Worm (Caenorhabditis elegans) whole organism, L4 larva: ENCODE results near the gene C18E9.8.

ENCODE experiments used
- F10B5.3 ChIP-seq: sonication (generic microtip); optimal IDR thresholded peaks from 2 replicates; lab custom pipeline; 2016; ENCODE audit warnings: mild to moderate bottlenecking, missing genetic modification characterization, missing compliant biosample characterization
- F26F4.8 ChIP-seq: fragments of 200-800 bp; sonication (Bioruptor generic); conservative IDR thresholded peaks from 2 replicates; pipeline ENCODE4 v1.3.6; 2022; ENCODE audit warnings: missing genetic modification characterization, missing compliant biosample characterization
- F37D6.2 ChIP-seq: sonication (generic microtip); optimal IDR thresholded peaks from 2 replicates; lab custom pipeline; 2016; ENCODE audit warnings: mild to moderate bottlenecking, missing genetic modification characterization, missing compliant biosample characterization
- T20F7.1 ChIP-seq: fragments of 200-800 bp; sonication (Bioruptor generic); optimal IDR thresholded peaks from 2 replicates; lab custom pipeline; 2018; ENCODE audit warnings: mild to moderate bottlenecking, missing genetic modification characterization, missing compliant biosample characterization
- ZK337.2 ChIP-seq: fragments of 200-800 bp; sonication (Bioruptor generic); IDR thresholded peaks from 2 replicates; pipeline ENCODE4 v1.3.6; 2022; ENCODE audit warnings: missing genetic modification reagents, missing genetic modification characterization, missing compliant biosample characterization
- aha-1 ChIP-seq: fragments of 150-350 bp; peaks from one replicate; lab custom pipeline; 2014; ENCODE audit warnings: missing biosample characterization, missing genetic modification characterization
- arid-1 ChIP-seq: fragments of 200-800 bp; sonication (Bioruptor generic); conservative IDR thresholded peaks from 2 replicates; pipeline ENCODE4 v1.3.6; 2022; ENCODE audit warnings: missing genetic modification reagents, missing genetic modification characterization, missing compliant biosample characterization
- attf-4 ChIP-seq: sonication (generic microtip); optimal IDR thresholded peaks from 3 replicates; lab custom pipeline; 2017; ENCODE audit warnings: missing biosample characterization, missing genetic modification characterization
- ceh-20 ChIP-seq: fragments of 200-800 bp; sonication (Bioruptor generic); IDR thresholded peaks from 2 replicates; pipeline ENCODE4 v1.3.6; 2022; ENCODE audit warnings: missing genetic modification reagents, missing genetic modification characterization, missing compliant biosample characterization
- ceh-32 ChIP-seq: sonication (generic microtip); optimal IDR thresholded peaks from 2 replicates; lab custom pipeline; 2016; ENCODE audit warnings: mild to moderate bottlenecking, missing genetic modification characterization, missing compliant biosample characterization; ENCODE audit not compliant: poor library complexity
- ctbp-1 ChIP-seq: fragments of 200-800 bp; sonication (Bioruptor generic); IDR thresholded peaks from 2 replicates; pipeline ENCODE4 v1.3.6; 2022; ENCODE audit warnings: missing genetic modification reagents, missing genetic modification characterization, missing compliant biosample characterization
- daf-12 ChIP-seq: fragments of 150-350 bp; optimal IDR thresholded peaks from 2 replicates; lab custom pipeline; 2014; ENCODE audit warnings: missing biosample characterization, missing genetic modification reagents, missing genetic modification characterization
- daf-8 ChIP-seq: fragments of 200-800 bp; sonication (Bioruptor generic); IDR thresholded peaks from 2 replicates; pipeline ENCODE4 v1.3.6; 2022; ENCODE audit warnings: missing genetic modification characterization, missing compliant biosample characterization
- dmd-6 ChIP-seq: fragments of 200-800 bp; sonication (Bioruptor generic); IDR thresholded peaks from 2 replicates; pipeline ENCODE4 v1.3.6; 2022; ENCODE audit warnings: missing genetic modification reagents, missing genetic modification characterization, missing compliant biosample characterization
- dmd-8 ChIP-seq: fragments of 200-800 bp; sonication (Bioruptor generic); IDR thresholded peaks from 2 replicates; pipeline ENCODE4 v1.3.6; 2022; ENCODE audit warnings: missing genetic modification characterization, missing compliant biosample characterization
- dpl-1 ChIP-seq: fragments of 150-350 bp; optimal IDR thresholded peaks from 2 replicates; lab custom pipeline; 2014; ENCODE audit warnings: missing biosample characterization, missing genetic modification reagents, missing genetic modification characterization
- egl-27 ChIP-seq: sonication (generic microtip); optimal IDR thresholded peaks from 3 replicates; lab custom pipeline; 2017; ENCODE audit warnings: missing biosample characterization, missing genetic modification reagents, missing genetic modification characterization
- lin-1 ChIP-seq: fragments of 200-800 bp; sonication (Bioruptor generic); IDR thresholded peaks from 2 replicates; pipeline ENCODE4 v1.3.6; 2022; ENCODE audit warnings: missing genetic modification reagents, missing genetic modification characterization, missing compliant biosample characterization
- lin-15B ChIP-seq: fragments of 150-350 bp; sonication (generic microtip); optimal IDR thresholded peaks from 3 replicates; lab custom pipeline; 2014; ENCODE audit warnings: missing biosample characterization, missing genetic modification characterization
- lin-38 ChIP-seq: fragments of 200-800 bp; sonication (Bioruptor generic); IDR thresholded peaks from 2 replicates; pipeline ENCODE4 v1.3.6; 2022; ENCODE audit warnings: missing genetic modification reagents, missing genetic modification characterization, missing compliant biosample characterization
- lsy-2 ChIP-seq, 2 experiments: fragments of 150-350 bp in 1 of 2; sonication (generic microtip) in 1 of 2; optimal IDR thresholded peaks; 2 replicates each; lab custom pipeline; 2014 to 2017; ENCODE audit warnings: missing biosample characterization in 2 of 2, missing genetic modification characterization in 2 of 2
- madf-9 ChIP-seq: fragments of 200-800 bp; sonication (Bioruptor generic); conservative IDR thresholded peaks from 2 replicates; pipeline ENCODE4 v1.3.6; 2022; ENCODE audit warnings: missing genetic modification reagents, missing genetic modification characterization, missing compliant biosample characterization
- mdl-1 ChIP-seq, 2 experiments: fragments of 150-350 bp in 1 of 2; sonication (generic microtip) in 1 of 2; optimal IDR thresholded peaks; 2 replicates each; lab custom pipeline; 2014 to 2017; ENCODE audit warnings: missing biosample characterization in 2 of 2, missing genetic modification characterization in 2 of 2
- mes-2 ChIP-seq: sonication (generic microtip); optimal IDR thresholded peaks from 2 replicates; lab custom pipeline; 2016; ENCODE audit warnings: missing genotype, mild to moderate bottlenecking, missing genetic modification characterization, missing compliant biosample characterization; ENCODE audit not compliant: poor library complexity, severe bottlenecking
- mxl-2 ChIP-seq: fragments of 200-800 bp; sonication (Bioruptor generic); conservative IDR thresholded peaks from 2 replicates; pipeline ENCODE4 v1.3.6; 2022; ENCODE audit warnings: missing genetic modification reagents, missing genetic modification characterization, missing compliant biosample characterization
- mxl-3 ChIP-seq: fragments of 200-800 bp; sonication (Bioruptor generic); optimal IDR thresholded peaks from 2 replicates; lab custom pipeline; 2018; ENCODE audit warnings: mild to moderate bottlenecking, missing genetic modification characterization, missing compliant biosample characterization
- nhr-10 ChIP-seq: fragments of 150-350 bp; optimal IDR thresholded peaks from 2 replicates; lab custom pipeline; 2014; ENCODE audit warnings: missing biosample characterization, missing genetic modification characterization
- nhr-11 ChIP-seq: fragments of 150-350 bp; optimal IDR thresholded peaks from 2 replicates; lab custom pipeline; 2014; ENCODE audit warnings: missing biosample characterization, missing genetic modification characterization
- nhr-111 ChIP-seq: fragments of 200-800 bp; sonication (Bioruptor generic); optimal IDR thresholded peaks from 2 replicates; lab custom pipeline; 2018; ENCODE audit warnings: mild to moderate bottlenecking, missing genetic modification characterization, missing compliant biosample characterization
- nhr-28 ChIP-seq: fragments of 150-350 bp; optimal IDR thresholded peaks from 2 replicates; lab custom pipeline; 2014; ENCODE audit warnings: missing biosample characterization, missing genetic modification characterization
- nhr-76 ChIP-seq: fragments of 150-350 bp; optimal IDR thresholded peaks from 2 replicates; lab custom pipeline; 2014; ENCODE audit warnings: missing biosample characterization, missing genetic modification characterization
- php-3 ChIP-seq: fragments of 200-800 bp; sonication (Bioruptor generic); IDR thresholded peaks from 2 replicates; pipeline ENCODE4 v1.3.6; 2022; ENCODE audit warnings: missing genetic modification reagents, missing genetic modification characterization, missing compliant biosample characterization
- pqm-1 ChIP-seq: sonication (generic microtip); optimal IDR thresholded peaks from 2 replicates; lab custom pipeline; 2017; ENCODE audit warnings: missing biosample characterization, missing genetic modification characterization
- saeg-2 ChIP-seq: fragments of 200-800 bp; sonication (Bioruptor generic); IDR thresholded peaks from 2 replicates; pipeline ENCODE4 v1.3.6; 2022; ENCODE audit warnings: missing genetic modification reagents, missing genetic modification characterization, missing compliant biosample characterization
- set-16 ChIP-seq: fragments of 200-800 bp; sonication (Bioruptor generic); IDR thresholded peaks from 2 replicates; pipeline ENCODE4 v1.3.6; 2022; ENCODE audit warnings: missing genetic modification reagents, missing genetic modification characterization, missing compliant biosample characterization
- skn-1 ChIP-seq: fragments of 150-350 bp; optimal IDR thresholded peaks from 2 replicates; lab custom pipeline; 2014; ENCODE audit warnings: missing biosample characterization, missing genetic modification characterization
- snpc-1.2 ChIP-seq: fragments of 200-800 bp; sonication (Bioruptor generic); IDR thresholded peaks from 2 replicates; pipeline ENCODE4 v1.3.6; 2022; ENCODE audit warnings: missing genetic modification reagents, missing genetic modification characterization, missing compliant biosample characterization
- unc-130 ChIP-seq: sonication (generic microtip); optimal IDR thresholded peaks from 2 replicates; lab custom pipeline; 2016; ENCODE audit warnings: missing genetic modification reagents, missing genetic modification characterization, missing compliant biosample characterization
- unc-62 ChIP-seq, 3 experiments: fragments of 150-350 bp in 1 of 3; sonication (generic microtip); optimal IDR thresholded peaks in 2 of 3; peaks in 1 of 3; 1 replicate in 1 of 3; 2 replicates in 2 of 3; lab custom pipeline; 2014 to 2017; ENCODE audit warnings: missing biosample characterization in 3 of 3, missing genetic modification characterization in 3 of 3, missing genetic modification reagents in 3 of 3, missing genotype in 1 of 3
- vab-7 ChIP-seq: fragments of 200-800 bp; sonication (Bioruptor generic); IDR thresholded peaks from 2 replicates; pipeline ENCODE4 v1.3.6; 2022; ENCODE audit warnings: missing genetic modification reagents, missing genetic modification characterization, missing compliant biosample characterization
- zag-1 ChIP-seq: fragments of 150-350 bp; optimal IDR thresholded peaks from 2 replicates; lab custom pipeline; 2014; ENCODE audit warnings: missing biosample characterization, missing genetic modification characterization
- zfp-2 ChIP-seq: sonication (generic microtip); optimal IDR thresholded peaks from 2 replicates; lab custom pipeline; 2016; ENCODE audit warnings: mild to moderate bottlenecking, missing genetic modification characterization, missing compliant biosample characterization
- zfp-3 ChIP-seq: fragments of 200-800 bp; sonication (Bioruptor generic); conservative IDR thresholded peaks from 2 replicates; pipeline ENCODE4 v1.3.6; 2022; ENCODE audit warnings: missing genetic modification reagents, missing genetic modification characterization, missing compliant biosample characterization
- zip-2 ChIP-seq: fragments of 150-350 bp; optimal IDR thresholded peaks from 2 replicates; lab custom pipeline; 2014; ENCODE audit warnings: missing biosample characterization, missing genetic modification characterization

The C18E9.8 gene

DNA sequence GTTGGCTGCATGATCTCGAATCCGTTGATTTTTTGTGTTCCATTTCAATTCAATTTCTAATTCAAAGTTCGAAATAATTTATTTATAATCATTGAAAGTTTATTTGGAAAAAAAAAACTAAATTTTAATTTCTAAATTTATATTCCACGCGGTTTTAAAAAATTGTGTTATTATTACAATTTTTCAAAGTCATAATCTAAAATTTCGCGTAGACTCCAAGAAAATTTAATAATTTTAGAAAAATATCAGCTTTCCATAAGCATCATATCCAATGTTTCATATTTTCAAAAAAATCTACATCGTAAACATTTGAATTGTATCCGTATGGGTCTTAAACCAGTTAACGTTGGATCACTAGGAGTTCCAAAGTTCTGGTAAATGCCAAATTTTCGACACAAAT, 12.5 kb upstream of the C18E9.8 start, which contains the start of gene F44G4.5:
Gene F44G4.5 (minus strand): TSS at position 101 of the 400 bp plus-strand sequence.
- no peak for TF ChIP-seq nhr-76
- TF ChIP-seq mdl-1 (tag; optimal IDR thresholded peaks at IDR 0.05; lab: Kevin White, UChicago): no peak
- no peak for TF ChIP-seq zag-1 (tag; lab: Kevin White, UChicago)
- no peak for TF ChIP-seq ceh-32
- no peak for TF ChIP-seq madf-9 (GFP tag; lab: Robert Waterston, UW)
- TF ChIP-seq attf-4: no peak
- TF ChIP-seq egl-27 (tag; lab: Kevin White, UChicago): no peak
- no peak for TF ChIP-seq snpc-1.2 (GFP tag; lab: Robert Waterston, UW)
- TF ChIP-seq, all 104 proteins: peak for 0

DNA sequence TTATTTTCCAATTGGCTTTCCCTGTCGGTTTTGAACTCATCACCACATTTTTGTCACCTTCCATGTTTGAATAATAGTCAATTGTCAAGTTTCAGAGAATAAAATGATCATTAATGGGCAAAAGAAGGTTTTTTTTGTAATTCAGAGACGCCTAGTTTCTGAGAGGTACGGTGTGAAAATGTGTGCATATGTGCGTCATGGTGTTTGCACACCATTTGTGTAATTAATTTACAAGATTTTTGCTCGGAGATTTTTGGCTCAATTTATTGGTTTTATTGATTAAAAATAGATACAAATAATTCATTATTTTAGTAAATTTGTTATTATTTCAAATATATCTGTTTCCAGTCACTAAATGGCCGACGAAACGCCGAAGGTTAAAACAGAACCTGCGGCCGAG, 9.6 kb upstream of the C18E9.8 start, which contains the start of the genes F44G4.3 and tdp-1:
Gene F44G4.3 (minus strand): TSS at position 184 of the 400 bp plus-strand sequence.
Gene tdp-1 (plus strand): TSS at position 347 of the 400 bp plus-strand sequence.
- TF ChIP-seq F10B5.3 (tag; lab: Kevin White, UChicago) (no peak), vab-7 (no peak), F26F4.8 (no peak), nhr-10 (no peak), zfp-2 (tag; lab: Kevin White, UChicago) (no peak), dpl-1 (GFP tag; lab: Kevin White, UChicago) (peak; percentile 29), zip-2 (tag; lab: Kevin White, UChicago) (no peak), php-3 (no peak), snpc-1.2 (GFP tag; lab: Robert Waterston, UW) (no peak), saeg-2 (GFP tag; lab: Robert Waterston, UW) (no peak), set-16 (GFP tag; lab: Robert Waterston, UW) (no peak), zag-1 (tag; lab: Kevin White, UChicago) (no peak), mxl-2 (GFP tag; lab: Robert Waterston, UW) (no peak), T20F7.1 (peak; percentile 27), unc-130 (GFP tag; lab: Kevin White, UChicago) (no peak), unc-62 (GFP tag; optimal IDR thresholded peaks at IDR 0.05 in 1 of 2; lab: Kevin White, UChicago) (peak in 1 of 2 experiments; percentile 37), unc-62 (tag; optimal IDR thresholded peaks at IDR 0.05; lab: Kevin White, UChicago) (no peak), ctbp-1 (GFP tag; lab: Robert Waterston, UW) (no peak), dmd-8 (GFP tag; lab: Robert Waterston, UW) (no peak), skn-1 (tag; lab: Kevin White, UChicago) (no peak), mes-2 (tag; lab: Kevin White, UChicago) (peak; percentile 55), nhr-111 (no peak), lsy-2 (tag; optimal IDR thresholded peaks at IDR 0.05; lab: Kevin White, UChicago) (peak in 1 of 2 experiments; percentile 93), lin-38 (GFP tag; lab: Robert Waterston, UW) (no peak), aha-1 (tag; lab: Kevin White, UChicago) (peak; percentile 44), lin-15B (tag; lab: Kevin White, UChicago) (no peak), F37D6.2 (no peak)

DNA sequence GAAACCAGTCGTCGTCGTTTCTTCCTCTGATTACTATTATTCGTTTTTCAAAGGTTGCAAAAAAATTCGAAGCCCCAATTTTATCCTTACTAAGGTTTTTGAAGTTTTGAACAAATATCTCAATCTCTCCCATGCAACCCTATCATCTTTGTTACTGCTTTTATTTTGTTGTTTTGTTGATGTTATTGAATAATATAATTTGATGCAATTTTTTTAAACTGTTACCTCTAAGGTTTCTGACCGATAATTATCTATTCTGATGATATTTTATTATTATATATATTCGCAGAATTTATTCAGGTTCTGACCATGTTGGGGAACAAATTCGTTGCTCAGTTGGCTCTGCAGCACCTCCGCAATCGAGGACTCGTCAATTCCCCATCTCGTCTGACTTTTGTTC, 8.2 kb upstream of the C18E9.8 start, which contains the start of gene ndub-2:
Gene ndub-2 (plus strand): TSS at position 301 of the 400 bp plus-strand sequence.
- TF ChIP-seq lin-1 (GFP tag; lab: Robert Waterston, UW) (no peak), mxl-3 (GFP tag; lab: Kevin White, UChicago) (no peak), ZK337.2 (GFP tag; lab: Robert Waterston, UW) (no peak), zfp-3 (GFP tag; lab: Robert Waterston, UW) (no peak), lin-38 (GFP tag; lab: Robert Waterston, UW) (no peak), daf-12 (tag; lab: Kevin White, UChicago) (no peak), ceh-20 (no peak), nhr-11 (no peak), nhr-28 (no peak), zip-2 (tag; lab: Kevin White, UChicago) (no peak), dpl-1 (GFP tag; lab: Kevin White, UChicago) (no peak), dmd-6 (GFP tag; lab: Robert Waterston, UW) (no peak), arid-1 (no peak), daf-8 (GFP tag; lab: Robert Waterston, UW) (no peak), zag-1 (tag; lab: Kevin White, UChicago) (no peak), unc-62 (GFP tag; optimal IDR thresholded peaks at IDR 0.05 in 1 of 2; lab: Kevin White, UChicago) (no peak), unc-62 (tag; optimal IDR thresholded peaks at IDR 0.05; lab: Kevin White, UChicago) (no peak), pqm-1 (tag; lab: Kevin White, UChicago) (no peak)
